Fruit fly (Drosophila melanogaster) whole organism, embryonic: ENCODE data around the gene CG13884.

Source experiments
- CG10959 ChIP-seq: fragments of 200-800 bp; sonication (Bioruptor generic); IDR thresholded peaks from 2 replicates; pipeline ENCODE4 v1.3.6; 2022; ENCODE audit warnings: missing biosample characterization, missing genetic modification characterization
- CG11398 ChIP-seq: fragments of 200-800 bp; sonication (Bioruptor generic); optimal IDR thresholded peaks from 2 replicates; lab custom pipeline; 2016; ENCODE audit warnings: missing biosample characterization, missing genetic modification characterization
- CG11456 ChIP-seq: fragments of 200-800 bp; sonication (Bioruptor generic); IDR thresholded peaks from 3 replicates; pipeline ENCODE4 v1.3.6; 2022; ENCODE audit warnings: missing biosample characterization, missing genetic modification characterization
- CG13287 ChIP-seq: fragments of 200-800 bp; sonication (Bioruptor generic); IDR thresholded peaks from 2 replicates; pipeline ENCODE4 v1.3.6; 2022; ENCODE audit warnings: missing biosample characterization, missing genetic modification characterization; ENCODE audit not compliant: partially characterized antibody
- CG14014 ChIP-seq: fragments of 200-800 bp; sonication (Bioruptor generic); IDR thresholded peaks from 2 replicates; pipeline ENCODE4 v1.3.6; 2022; ENCODE audit warnings: missing biosample characterization, missing genetic modification characterization
- CG14050 ChIP-seq: fragments of 200-800 bp; sonication (Bioruptor generic); IDR thresholded peaks from 3 replicates; pipeline ENCODE4 v1.3.6; 2022; ENCODE audit warnings: missing biosample characterization, missing genetic modification characterization
- CG15011 ChIP-seq: fragments of 200-800 bp; sonication (Bioruptor generic); optimal IDR thresholded peaks from 3 replicates; lab custom pipeline; 2018; ENCODE audit warnings: missing biosample characterization, mild to moderate bottlenecking, missing genetic modification characterization
- CG15479 ChIP-seq: fragments of 200-800 bp; sonication (Bioruptor generic); optimal IDR thresholded peaks from 3 replicates; lab custom pipeline; 2019; ENCODE audit warnings: missing biosample characterization, mild to moderate bottlenecking, missing genetic modification characterization, moderate library complexity
- CG16813 ChIP-seq: fragments of 200-800 bp; sonication (Bioruptor generic); IDR thresholded peaks from 3 replicates; pipeline ENCODE4 v1.3.6; 2022; ENCODE audit warnings: missing biosample characterization, missing genetic modification characterization; ENCODE audit not compliant: partially characterized antibody
- CG18262 ChIP-seq: fragments of 200-800 bp; optimal IDR thresholded peaks from 3 replicates; lab custom pipeline; 2019; ENCODE audit warnings: missing biosample characterization, mild to moderate bottlenecking, missing genetic modification characterization, moderate library complexity
- CG2712 ChIP-seq: fragments of 200-800 bp; optimal IDR thresholded peaks from 3 replicates; lab custom pipeline; 2019; ENCODE audit warnings: missing biosample characterization, mild to moderate bottlenecking, missing genetic modification characterization, moderate library complexity
- CG30431 ChIP-seq: fragments of 200-800 bp; sonication (Bioruptor generic); optimal IDR thresholded peaks from 2 replicates; lab custom pipeline; 2017; ENCODE audit warnings: missing biosample characterization, missing genetic modification characterization
- CG3407 ChIP-seq: fragments of 200-800 bp; sonication (Bioruptor generic); optimal IDR thresholded peaks from 2 replicates; lab custom pipeline; 2018; ENCODE audit warnings: missing biosample characterization, mild to moderate bottlenecking, missing genetic modification characterization
- CG4282 ChIP-seq: fragments of 200-800 bp; sonication (Bioruptor generic); optimal IDR thresholded peaks from 2 replicates; lab custom pipeline; 2016; ENCODE audit warnings: missing biosample characterization, missing genetic modification characterization
- CG4730 ChIP-seq: fragments of 200-800 bp; sonication (Bioruptor generic); IDR thresholded peaks from 2 replicates; pipeline ENCODE4 v1.3.6; 2022; ENCODE audit warnings: missing biosample characterization, missing genetic modification characterization
- CG4820 ChIP-seq: fragments of 200-800 bp; sonication (Bioruptor generic); optimal IDR thresholded peaks from 3 replicates; lab custom pipeline; 2016; ENCODE audit warnings: missing biosample characterization, missing genetic modification characterization
- CG6683 ChIP-seq: fragments of 200-800 bp; sonication (Bioruptor generic); optimal IDR thresholded peaks from 2 replicates; lab custom pipeline; 2017; ENCODE audit warnings: missing biosample characterization, mild to moderate bottlenecking, missing genetic modification characterization, missing genetic modification reagents
- CG7372 ChIP-seq: fragments of 200-800 bp; sonication (Bioruptor generic); IDR thresholded peaks from 2 replicates; pipeline ENCODE4 v1.3.6; 2022; ENCODE audit warnings: missing biosample characterization, missing genetic modification characterization
- CG7963 ChIP-seq: fragments of 200-800 bp; sonication (Bioruptor generic); IDR thresholded peaks from 3 replicates; pipeline ENCODE4 v1.3.6; 2022; ENCODE audit warnings: missing biosample characterization, missing genetic modification characterization; ENCODE audit not compliant: partially characterized antibody
- CG7987 ChIP-seq: fragments of 200-800 bp; sonication (Bioruptor generic); optimal IDR thresholded peaks from 2 replicates; lab custom pipeline; 2018; ENCODE audit warnings: missing biosample characterization, mild to moderate bottlenecking, missing genetic modification characterization, moderate library complexity
- CG8944 ChIP-seq: fragments of 200-800 bp; sonication (Bioruptor generic); optimal IDR thresholded peaks from 3 replicates; lab custom pipeline; 2016; ENCODE audit warnings: missing biosample characterization, missing genetic modification characterization
- CG9797 ChIP-seq: fragments of 200-800 bp; sonication (Bioruptor generic); optimal IDR thresholded peaks from 3 replicates; lab custom pipeline; 2018; ENCODE audit warnings: missing biosample characterization, mild to moderate bottlenecking, missing genetic modification characterization
- Deaf1 ChIP-seq: fragments of 200-800 bp; optimal IDR thresholded peaks from 3 replicates; lab custom pipeline; 2019; ENCODE audit warnings: missing biosample characterization, mild to moderate bottlenecking, missing genetic modification characterization, moderate library complexity
- Dip2 ChIP-seq: fragments of 200-800 bp; sonication (Bioruptor generic); IDR thresholded peaks from 2 replicates; pipeline ENCODE4 v1.3.6; 2022; ENCODE audit warnings: missing biosample characterization, missing genetic modification characterization
- Hr51 ChIP-seq, 2 experiments: fragments of 200-800 bp; sonication (Bioruptor generic); optimal IDR thresholded peaks; 2 replicates in 1 of 2; 3 replicates in 1 of 2; lab custom pipeline; 2016 to 2018; ENCODE audit warnings: missing biosample characterization in 2 of 2, missing genetic modification characterization in 2 of 2, mild to moderate bottlenecking in 1 of 2, moderate library complexity in 1 of 2
- Lpt ChIP-seq: fragments of >200 bp; optimal IDR thresholded peaks from 2 replicates; lab custom pipeline; 2018; ENCODE audit warnings: missing biosample characterization, missing genetic modification characterization
- Spps ChIP-seq: fragments of 200-800 bp; sonication (Bioruptor generic); optimal IDR thresholded peaks from 2 replicates; lab custom pipeline; 2018; ENCODE audit warnings: missing biosample characterization, mild to moderate bottlenecking, missing genetic modification characterization
- Sry-β ChIP-seq: fragments of 200-800 bp; sonication (Bioruptor generic); optimal IDR thresholded peaks from 2 replicates; lab custom pipeline; 2018; ENCODE audit warnings: missing biosample characterization, mild to moderate bottlenecking, missing genetic modification characterization, moderate library complexity
- Ssrp ChIP-seq: fragments of 200-800 bp; sonication (Bioruptor generic); optimal IDR thresholded peaks from 2 replicates; lab custom pipeline; 2018; ENCODE audit warnings: missing biosample characterization, mild to moderate bottlenecking, missing genetic modification characterization, moderate library complexity
- Xbp1 ChIP-seq: fragments of 200-800 bp; sonication (Bioruptor generic); optimal IDR thresholded peaks from 3 replicates; lab custom pipeline; 2016; ENCODE audit warnings: missing biosample characterization, mild to moderate bottlenecking, missing genetic modification characterization
- cas ChIP-seq: fragments of 200-800 bp; sonication (Bioruptor generic); IDR thresholded peaks from 2 replicates; pipeline ENCODE4 v1.3.6; 2022; ENCODE audit warnings: missing biosample characterization, missing genetic modification characterization
- crc ChIP-seq: fragments of 200-800 bp; sonication (Bioruptor generic); optimal IDR thresholded peaks from 2 replicates; lab custom pipeline; 2016; ENCODE audit warnings: missing biosample characterization, missing genetic modification characterization
- crp ChIP-seq, 2 experiments: fragments of 200-800 bp; sonication (Bioruptor generic); optimal IDR thresholded peaks; 2 replicates in 1 of 2; 3 replicates in 1 of 2; lab custom pipeline; 2017; ENCODE audit warnings: missing biosample characterization in 2 of 2, missing genetic modification characterization in 2 of 2, mild to moderate bottlenecking in 1 of 2, moderate library complexity in 1 of 2
- dpn ChIP-seq, 2 experiments: fragments of 200-800 bp; sonication (Bioruptor generic); optimal IDR thresholded peaks; 3 replicates each; lab custom pipeline; 2016; ENCODE audit warnings: missing biosample characterization in 2 of 2, missing genetic modification characterization in 2 of 2
- hkb ChIP-seq, 2 experiments: fragments of 200-800 bp in 1 of 2; fragments of >200 bp in 1 of 2; sonication (Bioruptor generic) in 1 of 2; IDR thresholded peaks in 1 of 2; optimal IDR thresholded peaks in 1 of 2; 2 replicates each; pipeline versions ENCODE4 v1.3.6 to Lab custom; 2017 to 2022; ENCODE audit warnings: missing biosample characterization in 1 of 2, missing genetic modification characterization in 1 of 2
- kah ChIP-seq: fragments of 200-800 bp; sonication (Bioruptor generic); optimal IDR thresholded peaks from 2 replicates; lab custom pipeline; 2018; ENCODE audit warnings: missing biosample characterization, mild to moderate bottlenecking, missing genetic modification characterization
- lola ChIP-seq, 3 experiments: fragments of >200 bp in 2 of 3; fragments of 200-800 bp in 1 of 3; sonication (Bioruptor generic) in 1 of 3; optimal IDR thresholded peaks; 2 replicates each; lab custom pipeline; 2017 to 2019; ENCODE audit warnings: missing biosample characterization in 3 of 3, missing genetic modification characterization in 3 of 3, mild to moderate bottlenecking in 1 of 3, moderate library complexity in 1 of 3
- onecut ChIP-seq: fragments of 200-800 bp; sonication (Bioruptor generic); IDR thresholded peaks from 2 replicates; pipeline ENCODE4 v1.3.6; 2022; ENCODE audit warnings: missing biosample characterization, missing genetic modification characterization
- pum ChIP-seq: fragments of 200-800 bp; sonication (Bioruptor generic); optimal IDR thresholded peaks from 2 replicates; lab custom pipeline; 2016; ENCODE audit warnings: missing biosample characterization, missing genetic modification characterization
- row ChIP-seq: fragments of 200-800 bp; sonication (Bioruptor generic); IDR thresholded peaks from 3 replicates; pipeline ENCODE4 v1.3.6; 2022; ENCODE audit warnings: missing biosample characterization, missing genetic modification characterization
- run ChIP-seq: fragments of 200-800 bp; sonication (Bioruptor generic); optimal IDR thresholded peaks from 3 replicates; lab custom pipeline; 2018; ENCODE audit warnings: missing biosample characterization, mild to moderate bottlenecking, missing genetic modification characterization
- schlank ChIP-seq: fragments of 200-800 bp; sonication (Bioruptor generic); optimal IDR thresholded peaks from 2 replicates; lab custom pipeline; 2018; ENCODE audit warnings: missing biosample characterization, mild to moderate bottlenecking, missing genetic modification characterization
- sens-2 ChIP-seq: fragments of 200-800 bp; sonication (Bioruptor generic); IDR thresholded peaks from 2 replicates; pipeline ENCODE4 v1.3.6; 2022; ENCODE audit warnings: missing biosample characterization, missing genetic modification characterization
- shn ChIP-seq: fragments of 200-800 bp; sonication (Bioruptor generic); optimal IDR thresholded peaks from 3 replicates; lab custom pipeline; 2016; ENCODE audit warnings: missing biosample characterization, missing genetic modification characterization
- ssp ChIP-seq: fragments of 200-800 bp; sonication (Bioruptor generic); IDR thresholded peaks from 2 replicates; pipeline ENCODE4 v1.3.6; 2022; ENCODE audit warnings: missing biosample characterization, missing genetic modification characterization
- wek ChIP-seq: fragments of 200-800 bp; sonication (Bioruptor generic); optimal IDR thresholded peaks from 3 replicates; lab custom pipeline; 2018; ENCODE audit warnings: missing biosample characterization, mild to moderate bottlenecking, missing genetic modification characterization, moderate library complexity
- zf30C ChIP-seq: fragments of 200-800 bp; sonication (Bioruptor generic); optimal IDR thresholded peaks from 3 replicates; lab custom pipeline; 2018; ENCODE audit warnings: missing biosample characterization, mild to moderate bottlenecking, missing genetic modification characterization

Gene CG13884

DNA sequence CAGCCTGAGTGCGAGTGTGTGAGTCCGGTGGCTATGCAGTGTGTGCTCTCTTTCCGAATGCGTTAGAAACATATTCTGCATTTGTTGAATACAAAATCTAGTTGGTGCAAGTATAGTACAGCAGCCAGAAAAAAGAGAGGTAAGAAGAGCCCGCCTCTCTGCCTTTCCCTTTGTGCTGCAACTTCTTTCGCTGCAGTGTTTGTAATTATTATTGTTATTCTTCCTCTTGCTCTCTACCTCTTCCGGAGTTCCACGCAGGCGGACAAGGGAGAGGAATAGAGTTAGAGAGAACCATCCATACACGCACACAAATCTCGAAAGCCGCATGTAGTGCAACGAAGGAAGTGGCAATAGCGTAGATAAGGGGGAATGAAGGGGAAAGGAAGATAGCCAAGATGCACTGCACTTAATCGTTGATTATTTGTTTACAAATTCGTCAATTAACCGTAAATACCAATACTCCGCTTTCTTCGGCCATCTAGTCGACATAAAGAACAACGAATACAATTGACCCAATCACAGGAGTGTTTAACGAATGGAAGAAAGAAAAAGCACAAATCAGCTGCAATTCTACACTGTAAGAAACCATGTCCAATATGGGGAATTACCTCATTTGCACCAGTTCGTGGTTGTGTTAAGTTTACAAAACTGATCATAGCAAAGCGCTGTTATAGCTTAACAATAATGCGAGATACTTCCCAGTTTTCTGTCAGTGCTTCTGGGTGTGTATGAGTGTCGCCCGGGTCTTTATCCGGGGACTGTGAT, 18.4 kb downstream of the CG13884 start (continued):
- TF ChIP-seq Spps (tag; lab: Kevin White, UChicago) (peak; percentile 64), Sry-β (peak; percentile 27), lola (GFP tag; optimal IDR thresholded peaks at IDR 0.05; lab: Kevin White, UChicago) (peak in 1 of 3 experiments; percentile 69), sens-2 (peak; percentile 59; the same call in 1 of the 2 replicates), CG16813 (GFP tag; lab: Robert Waterston, UW) (no peak), CG8944 (GFP tag; lab: Kevin White, UChicago) (peak; percentile 64), CG4730 (0 out of 2 replicates have a peak, but pooled peaks have one; percentile 11), Lpt (GFP tag; lab: Kevin White, UChicago) (no peak), CG9797 (GFP tag; lab: Kevin White, UChicago) (no peak), hkb (optimal IDR thresholded peaks at IDR 0.05; lab: Kevin White, UChicago) (no peak), hkb (GFP tag; IDR thresholded peaks at IDR 0.05; lab: Robert Waterston, UW) (peak; percentile 61), crp (GFP tag; optimal IDR thresholded peaks at IDR 0.05; lab: Kevin White, UChicago) (peak in 1 of 2 experiments; percentile 50), onecut (GFP tag; lab: Robert Waterston, UW) (peak; percentile 50; the same call in 1 of the 2 replicates), CG11398 (GFP tag; lab: Kevin White, UChicago) (peak; percentile 54), Xbp1 (GFP tag; lab: Kevin White, UChicago) (peak; percentile 80), CG2712 (tag; lab: Kevin White, UChicago) (peak; percentile 87), Deaf1 (tag; lab: Kevin White, UChicago) (peak; percentile 9), shn (GFP tag; lab: Kevin White, UChicago) (peak; percentile 77), pum (GFP tag; lab: Kevin White, UChicago) (peak; percentile 76), zf30C (GFP tag; lab: Kevin White, UChicago) (peak; percentile 81), CG15011 (no peak), Hr51 (GFP tag; optimal IDR thresholded peaks at IDR 0.05; lab: Kevin White, UChicago) (peak in 1 of 2 experiments; percentile 57), wek (GFP tag; lab: Kevin White, UChicago) (peak; percentile 65), CG7963 (GFP tag; lab: Robert Waterston, UW) (no peak), CG7372 (GFP tag; lab: Robert Waterston, UW) (0 out of 2 replicates have a peak, but pooled peaks have one; percentile 23), kah (GFP tag; lab: Kevin White, UChicago) (peak; percentile 61), CG4282 (GFP tag; lab: Kevin White, UChicago) (no peak), Ssrp (tag; lab: Kevin White, UChicago) (peak; percentile 81), CG13287 (GFP tag; lab: Robert Waterston, UW) (no peak), dpn (GFP tag; optimal IDR thresholded peaks at IDR 0.05; lab: Kevin White, UChicago) (peak; percentile 66 to 80), crc (GFP tag; lab: Kevin White, UChicago) (peak; percentile 13), Dip2 (no peak), CG30431 (peak; percentile 79), schlank (peak; percentile 7), CG6683 (GFP tag; lab: Kevin White, UChicago) (peak; percentile 40), CG15479 (GFP tag; lab: Kevin White, UChicago) (peak; percentile 81), CG14050 (GFP tag; lab: Robert Waterston, UW) (peak; percentile 53; the same call in 2 of the 3 replicates), CG11456 (GFP tag; lab: Robert Waterston, UW) (no peak), CG18262 (tag; lab: Kevin White, UChicago) (peak; percentile 86), CG3407 (GFP tag; lab: Kevin White, UChicago) (peak; percentile 75), CG4820 (GFP tag; lab: Kevin White, UChicago) (peak; percentile 74), cas (no peak), CG7987 (GFP tag; lab: Kevin White, UChicago) (no peak), run (no peak), CG14014 (GFP tag; lab: Robert Waterston, UW) (peak; percentile 44; the same call in 1 of the 2 replicates), ssp (GFP tag; lab: Robert Waterston, UW) (peak; percentile 65), row (GFP tag; lab: Robert Waterston, UW) (peak; percentile 80), CG10959 (GFP tag; lab: Robert Waterston, UW) (peak; percentile 67)
